Fruit fly (Drosophila melanogaster): Measurements from ENCODE around the gene Cpr67B.

The Cpr67B gene

dm6 chr3L:9368665-9369064 lies 35.9 kb upstream of the Cpr67B start:
- TF ChIP-seq Ets98B (GFP tag; IDR thresholded peaks at IDR 0.05) (no peak), CG4496 (GFP tag; IDR thresholded peaks at IDR 0.05) (no peak), CG9948 (tag; optimal IDR thresholded peaks at IDR 0.05) (no peak), EcR (GFP tag; optimal IDR thresholded peaks at IDR 0.05) (no peak), gl (tag; optimal IDR thresholded peaks at IDR 0.05) (no peak), CG8159 (tag; optimal IDR thresholded peaks at IDR 0.05) (no peak)

dm6 chr3L:9370907-9371365 lies 33.7 kb upstream of the Cpr67B start, which contains the start of gene Fdx1:
Gene Fdx1 (minus strand): TSS chr3L:9371238.
- TF ChIP-seq CG9948 (tag; optimal IDR thresholded peaks at IDR 0.05) (peak; percentile 4), CG4496 (GFP tag; IDR thresholded peaks at IDR 0.05) (no peak), Ets98B (GFP tag; IDR thresholded peaks at IDR 0.05) (peak; percentile 17; the same call in 1 of the 2 replicates), CG34367 (tag; optimal IDR thresholded peaks at IDR 0.05) (no peak), CG14655 (GFP tag; optimal IDR thresholded peaks at IDR 0.05) (no peak), CG8159 (tag; optimal IDR thresholded peaks at IDR 0.05) (peak; percentile 20), CG15710 (tag; optimal IDR thresholded peaks at IDR 0.05) (peak; percentile 30), fd96Ca (GFP tag; IDR thresholded peaks at IDR 0.05) (no peak), CG10348 (GFP tag; IDR thresholded peaks at IDR 0.05) (no peak), CG13204 (GFP tag; optimal IDR thresholded peaks at IDR 0.05) (no peak), Snoo (tag; optimal IDR thresholded peaks at IDR 0.05) (peak; percentile 33), CG8301 (tag; optimal IDR thresholded peaks at IDR 0.05) (no peak), EcR (GFP tag; optimal IDR thresholded peaks at IDR 0.05) (peak; percentile 17), CG12605 (GFP tag; IDR thresholded peaks at IDR 0.05) (no peak), Pif1B (GFP tag; optimal IDR thresholded peaks at IDR 0.05) (no peak), CG17806 (tag; optimal IDR thresholded peaks at IDR 0.05) (no peak), D1 (tag; optimal IDR thresholded peaks at IDR 0.05) (no peak), CG32121 (GFP tag; IDR thresholded peaks at IDR 0.05) (no peak), Pif1A (GFP tag; optimal IDR thresholded peaks at IDR 0.05) (no peak), rn (GFP tag; IDR thresholded peaks at IDR 0.05) (no peak), gl (tag; optimal IDR thresholded peaks at IDR 0.05) (no peak)

- peak; percentile 91 for TF ChIP-seq EcR (GFP tag; optimal IDR thresholded peaks at IDR 0.05)
- TF ChIP-seq CG4496 (GFP tag; IDR thresholded peaks at IDR 0.05): peak; percentile 59; the same call in 1 of the 3 replicates
- peak; percentile 27 for TF ChIP-seq Pif1B (GFP tag; optimal IDR thresholded peaks at IDR 0.05)
- TF ChIP-seq fd96Ca (GFP tag; IDR thresholded peaks at IDR 0.05): no peak
Observed at dm6 chr3L:9372278-9372975, 32.2 kb upstream of the Cpr67B start, which contains the start of the genes Hsp67Bc, CG4456 and Hsp22. Gene Hsp67Bc (minus strand): TSS chr3L:9372497. Gene CG4456 (plus strand): TSS chr3L:9372722. Gene Hsp22 (plus strand): TSS chr3L:9372931.

DNA sequence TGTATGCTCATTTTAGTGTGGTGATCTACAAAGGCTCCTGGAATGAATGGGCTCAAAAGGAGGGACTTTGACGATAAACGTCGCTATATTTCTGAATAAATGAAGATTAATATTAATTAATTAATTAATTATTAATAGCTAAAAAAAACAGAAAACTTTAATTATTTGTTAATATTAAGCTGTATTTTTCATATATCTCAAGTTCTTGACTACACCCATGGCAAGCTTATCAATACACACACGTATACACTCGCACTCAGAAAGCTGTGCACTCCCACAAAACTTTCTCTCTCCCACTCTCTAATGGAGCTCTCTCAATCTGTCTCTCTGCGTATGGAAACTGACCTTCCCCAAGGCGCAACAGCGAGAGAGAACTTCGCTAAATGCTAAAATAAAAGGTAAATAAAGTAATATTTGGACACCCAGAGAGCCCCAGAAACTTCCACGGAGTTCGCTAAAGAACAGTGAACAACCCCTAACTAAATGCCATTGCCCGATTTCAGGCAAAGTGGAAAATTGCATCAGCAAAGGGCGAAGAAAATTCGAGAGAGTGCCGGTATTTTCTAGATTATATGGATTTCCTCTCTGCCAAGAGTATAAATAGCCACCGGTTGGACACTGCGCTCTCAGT lies 31.1 kb upstream of the Cpr67B start:
- TF ChIP-seq CG15710 (tag; optimal IDR thresholded peaks at IDR 0.05): peak; percentile 70
- TF ChIP-seq CG13204 (GFP tag; optimal IDR thresholded peaks at IDR 0.05): no peak
- peak; percentile 88 for TF ChIP-seq Ets98B (GFP tag; IDR thresholded peaks at IDR 0.05)
- TF ChIP-seq Pif1B (GFP tag; optimal IDR thresholded peaks at IDR 0.05): peak; percentile 73
- peak; percentile 16 for TF ChIP-seq Pif1A (GFP tag; optimal IDR thresholded peaks at IDR 0.05)
- TF ChIP-seq CG34367 (tag; optimal IDR thresholded peaks at IDR 0.05): peak; percentile 44
- peak; percentile 64 for TF ChIP-seq rn (GFP tag; IDR thresholded peaks at IDR 0.05)
- no peak for TF ChIP-seq D1 (tag; optimal IDR thresholded peaks at IDR 0.05)
- TF ChIP-seq CG32121 (GFP tag; IDR thresholded peaks at IDR 0.05): peak; percentile 89
- peak; percentile 74 for TF ChIP-seq CG17806 (tag; optimal IDR thresholded peaks at IDR 0.05)
- peak; percentile 84 for TF ChIP-seq CG14655 (GFP tag; optimal IDR thresholded peaks at IDR 0.05)
- TF ChIP-seq CG9948 (tag; optimal IDR thresholded peaks at IDR 0.05): peak; percentile 67
- peak; percentile 67 for TF ChIP-seq Snoo (tag; optimal IDR thresholded peaks at IDR 0.05)
- peak; percentile 93 for TF ChIP-seq CG4496 (GFP tag; IDR thresholded peaks at IDR 0.05)
- peak; percentile 73 for TF ChIP-seq CG8159 (tag; optimal IDR thresholded peaks at IDR 0.05)
- TF ChIP-seq CG8301 (tag; optimal IDR thresholded peaks at IDR 0.05): peak; percentile 70
- peak; percentile 90 for TF ChIP-seq EcR (GFP tag; optimal IDR thresholded peaks at IDR 0.05)
- TF ChIP-seq CG10348 (GFP tag; IDR thresholded peaks at IDR 0.05): peak; percentile 6; the same call in 1 of the 2 replicates
- TF ChIP-seq fd96Ca (GFP tag; IDR thresholded peaks at IDR 0.05): peak; percentile 82
- peak; percentile 81 for TF ChIP-seq CG12605 (GFP tag; IDR thresholded peaks at IDR 0.05)
- TF ChIP-seq gl (tag; optimal IDR thresholded peaks at IDR 0.05): peak; percentile 19

DNA sequence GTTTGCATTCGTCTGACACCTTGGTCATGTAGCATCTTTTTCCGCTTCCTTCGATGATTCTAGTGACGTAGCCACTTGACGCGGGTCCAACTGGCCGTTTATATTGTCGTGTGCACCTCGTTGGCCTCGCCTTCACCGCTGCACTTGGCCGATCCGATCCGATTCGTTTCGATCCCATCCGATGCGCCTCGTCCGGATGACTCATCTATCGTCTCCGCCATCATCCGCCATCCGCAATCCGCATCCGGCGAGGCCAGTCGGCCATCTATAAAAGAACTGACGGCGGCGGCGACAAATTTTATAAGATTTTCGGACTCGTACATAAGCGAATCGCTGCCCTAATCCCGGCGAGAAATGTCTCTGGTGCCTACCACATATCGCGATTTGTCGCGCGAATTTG lies 29.5 kb upstream of the Cpr67B start, which contains the start of gene CG4461:
CG4461 (plus strand) TSS at position 301 of the 400 bp plus-strand sequence.
- TF ChIP-seq CG15710 (tag; optimal IDR thresholded peaks at IDR 0.05): no peak
- TF ChIP-seq gl (tag; optimal IDR thresholded peaks at IDR 0.05): no peak
- no peak for TF ChIP-seq CG4496 (GFP tag; IDR thresholded peaks at IDR 0.05)
- no peak for TF ChIP-seq Pif1A (GFP tag; optimal IDR thresholded peaks at IDR 0.05)
- no peak for TF ChIP-seq CG14655 (GFP tag; optimal IDR thresholded peaks at IDR 0.05)
- TF ChIP-seq Ets98B (GFP tag; IDR thresholded peaks at IDR 0.05): no peak
- no peak for TF ChIP-seq CG32121 (GFP tag; IDR thresholded peaks at IDR 0.05)
- TF ChIP-seq CG9948 (tag; optimal IDR thresholded peaks at IDR 0.05): no peak
- TF ChIP-seq CG12605 (GFP tag; IDR thresholded peaks at IDR 0.05): no peak
- TF ChIP-seq Pif1B (GFP tag; optimal IDR thresholded peaks at IDR 0.05): no peak
- no peak for TF ChIP-seq CG13204 (GFP tag; optimal IDR thresholded peaks at IDR 0.05)
- no peak for TF ChIP-seq CG10348 (GFP tag; IDR thresholded peaks at IDR 0.05)
- no peak for TF ChIP-seq rn (GFP tag; IDR thresholded peaks at IDR 0.05)
- no peak for TF ChIP-seq fd96Ca (GFP tag; IDR thresholded peaks at IDR 0.05)
- no peak for TF ChIP-seq Snoo (tag; optimal IDR thresholded peaks at IDR 0.05)
- TF ChIP-seq CG8301 (tag; optimal IDR thresholded peaks at IDR 0.05): no peak
- no peak for TF ChIP-seq CG17806 (tag; optimal IDR thresholded peaks at IDR 0.05)
- TF ChIP-seq EcR (GFP tag; optimal IDR thresholded peaks at IDR 0.05): no peak
- no peak for TF ChIP-seq CG34367 (tag; optimal IDR thresholded peaks at IDR 0.05)
- no peak for TF ChIP-seq D1 (tag; optimal IDR thresholded peaks at IDR 0.05)

Measured in whole organism, pupa.